Worm (Caenorhabditis elegans): ENCODE data around the gene M01H9.10.

M01H9.10 gene

DNA sequence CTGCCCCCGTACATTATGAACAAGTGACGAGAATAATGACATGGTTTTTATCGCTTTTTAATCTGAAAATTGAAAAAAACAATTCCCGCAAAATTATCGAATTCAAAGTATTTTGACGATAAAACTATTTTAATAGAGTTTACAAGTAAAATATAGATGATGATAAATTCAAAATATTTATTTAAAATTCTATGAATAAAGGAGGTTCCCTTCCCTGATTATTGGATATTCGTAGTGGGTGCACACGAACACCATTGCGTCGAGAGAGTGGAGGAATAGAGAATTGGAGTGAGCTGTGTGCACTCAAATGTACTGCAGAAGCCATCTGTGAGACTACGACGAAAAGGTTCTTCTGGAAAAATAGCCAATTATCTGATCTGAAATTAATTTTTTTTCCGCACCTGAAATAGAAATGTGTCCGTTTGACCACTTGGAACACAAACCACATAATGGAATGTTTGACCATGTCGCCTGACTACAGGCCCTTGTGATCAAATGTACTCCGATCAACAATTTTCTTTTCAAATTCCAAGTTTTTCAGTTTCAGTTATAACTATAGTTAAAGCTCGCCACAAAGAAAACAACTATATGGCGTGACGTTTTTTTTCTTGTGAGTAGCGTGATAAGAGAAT is 31.4 kb upstream of the M01H9.10 start, which contains the start of the genes rfth-1 and ZK180.8 (continued):
- TF ChIP-seq sptf-2 (GFP tag; optimal IDR thresholded peaks at IDR 0.05) (no peak), C17E4.6 (GFP tag; IDR thresholded peaks at IDR 0.05) (no peak), zfh-2 (GFP tag; conservative IDR thresholded peaks at IDR 0.05) (no peak), F57A8.1 (GFP tag; optimal IDR thresholded peaks at IDR 0.05) (no peak), F10E7.11 (tag; optimal IDR thresholded peaks at IDR 0.05) (no peak), dpl-1 (GFP tag; optimal IDR thresholded peaks at IDR 0.05) (no peak), F22D6.2 (tag; optimal IDR thresholded peaks at IDR 0.05) (no peak), hlh-26 (GFP tag; conservative IDR thresholded peaks at IDR 0.05) (no peak), F39B2.1 (GFP tag; IDR thresholded peaks at IDR 0.05) (0 out of 2 replicates have a peak, but pooled peaks have one; percentile 57), ztf-6 (GFP tag; IDR thresholded peaks at IDR 0.05) (no peak), rcor-1 (GFP tag; IDR thresholded peaks at IDR 0.05) (no peak), F23B12.7 (tag; optimal IDR thresholded peaks at IDR 0.05; ENCODE audit: insufficient read depth) (no peak), F57C9.4 (tag; optimal IDR thresholded peaks at IDR 0.05) (no peak), K12H6.12 (tag; optimal IDR thresholded peaks at IDR 0.05) (no peak), ceh-79 (tag; optimal IDR thresholded peaks at IDR 0.05) (no peak), ztf-28 (GFP tag; IDR thresholded peaks at IDR 0.05) (no peak), nhr-80 (tag; optimal IDR thresholded peaks at IDR 0.05) (peak; percentile 36), F33H1.4 (GFP tag; IDR thresholded peaks at IDR 0.05) (no peak), fkh-3 (tag; optimal IDR thresholded peaks at IDR 0.05) (no peak), egrh-3 (GFP tag; IDR thresholded peaks at IDR 0.05) (no peak), K11D2.4 (GFP tag; IDR thresholded peaks at IDR 0.05) (no peak), tlf-1 (GFP tag; optimal IDR thresholded peaks at IDR 0.05) (no peak), efl-1 (GFP tag; optimal IDR thresholded peaks at IDR 0.05) (no peak), ceh-100 (GFP tag; IDR thresholded peaks at IDR 0.05) (no peak), lin-40 (tag; optimal IDR thresholded peaks at IDR 0.05) (no peak), ama-1 (optimal IDR thresholded peaks at IDR 0.05) (no peak), ama-1 (GFP tag; optimal IDR thresholded peaks at IDR 0.05) (peak in 1 of 2 experiments; percentile 58), tbx-9 (tag; optimal IDR thresholded peaks at IDR 0.05; ENCODE audit: borderline replicate concordance) (no peak), dox-1 (GFP tag; IDR thresholded peaks at IDR 0.05) (no peak), Y95B8A.8 (GFP tag; IDR thresholded peaks at IDR 0.05) (no peak), hrde-1 (tag; optimal IDR thresholded peaks at IDR 0.05; ENCODE audit: borderline replicate concordance) (no peak), C06A6.2 (GFP tag; conservative IDR thresholded peaks at IDR 0.05) (no peak), Y53F4B.3 (GFP tag; IDR thresholded peaks at IDR 0.05) (no peak), xnd-1 (tag; optimal IDR thresholded peaks at IDR 0.05) (no peak), athp-1 (tag; optimal IDR thresholded peaks at IDR 0.05) (no peak), hsf-1 (GFP tag; IDR thresholded peaks at IDR 0.05) (0 out of 2 replicates have a peak, but pooled peaks have one; percentile 31), die-1 (tag; optimal IDR thresholded peaks at IDR 0.05) (no peak), ceh-91 (GFP tag; IDR thresholded peaks at IDR 0.05) (no peak)

DNA sequence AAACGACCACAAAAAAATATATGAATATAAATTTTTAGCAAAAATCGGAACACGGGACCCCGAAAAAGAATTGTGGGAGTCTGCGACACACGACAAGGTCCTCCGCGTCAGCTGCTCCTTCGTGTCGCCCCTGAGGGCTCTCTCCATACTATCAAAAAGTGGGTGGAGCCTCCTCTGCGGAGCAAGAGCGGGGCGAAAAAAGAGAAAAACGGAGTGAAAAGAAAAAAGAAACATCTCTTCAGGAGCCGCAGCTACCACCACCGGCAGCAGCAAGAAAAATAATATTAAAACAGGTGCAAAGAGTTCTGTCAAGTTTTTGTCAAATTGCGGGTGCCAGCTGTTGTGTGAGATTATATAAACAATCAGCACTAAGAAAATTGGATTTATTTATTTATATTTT is 26.7 kb upstream of the M01H9.10 start, which contains the start of gene gbb-2:
gbb-2 (minus strand) TSS at position 112 of the 400 bp plus-strand sequence.
- no peak for TF ChIP-seq nfya-1 (tag; optimal IDR thresholded peaks at IDR 0.05; ENCODE audit: borderline replicate concordance, insufficient read depth)
- TF ChIP-seq nhr-179 (tag; optimal IDR thresholded peaks at IDR 0.05): no peak
- TF ChIP-seq zim-3 (tag; optimal IDR thresholded peaks at IDR 0.05): no peak
- peak; percentile 10; the same call in 1 of the 2 replicates for TF ChIP-seq dox-1 (GFP tag; IDR thresholded peaks at IDR 0.05)
- TF ChIP-seq B0336.3 (GFP tag; IDR thresholded peaks at IDR 0.05): no peak
- TF ChIP-seq B0019.2 (GFP tag; conservative IDR thresholded peaks at IDR 0.05): no peak
- no peak for TF ChIP-seq sea-2 (GFP tag; IDR thresholded peaks at IDR 0.05)
- TF ChIP-seq Y79H2A.3 (GFP tag; conservative IDR thresholded peaks at IDR 0.05): no peak
- TF ChIP-seq zfh-2 (GFP tag; conservative IDR thresholded peaks at IDR 0.05): peak; percentile 50; the same call in 1 of the 2 replicates
- TF ChIP-seq hmg-1.2 (GFP tag; IDR thresholded peaks at IDR 0.05): no peak
- TF ChIP-seq madf-3 (GFP tag; IDR thresholded peaks at IDR 0.05): no peak
- TF ChIP-seq lag-1 (GFP tag; IDR thresholded peaks at IDR 0.05): no peak
